Worm (Caenorhabditis elegans): ENCODE data around the gene bus-19.

DNA sequence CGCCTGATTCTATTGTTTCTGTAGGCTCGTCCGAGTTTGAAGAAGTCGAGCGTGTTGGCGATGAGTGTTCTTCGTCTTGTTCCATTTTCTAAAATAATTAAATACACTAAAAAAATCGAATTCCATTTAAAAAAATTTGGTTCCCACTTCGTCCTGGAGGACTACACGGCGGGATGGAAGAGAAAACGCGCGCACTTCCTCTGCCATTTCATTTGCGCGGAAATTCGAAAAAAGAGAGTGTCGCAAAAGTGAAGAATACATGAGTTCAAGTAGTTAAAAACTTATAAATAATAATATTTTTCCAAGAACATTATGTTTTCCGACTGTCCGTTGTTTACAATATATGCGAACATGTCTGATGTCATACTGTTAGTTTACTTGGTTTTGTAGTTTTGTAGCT, 1.9 kb upstream of the bus-19 start, which contains the start of gene T07F10.3:
- TF ChIP-seq hmg-4 (GFP tag; optimal IDR thresholded peaks at IDR 0.05) (peak; percentile 57), ama-1 (optimal IDR thresholded peaks at IDR 0.05) (no peak), flt-1 (GFP tag; IDR thresholded peaks at IDR 0.05) (peak; percentile 57), hnd-1 (tag; optimal IDR thresholded peaks at IDR 0.05) (peak; percentile 53), tbx-37 (GFP tag; conservative IDR thresholded peaks at IDR 0.05) (peak; percentile 96), ceh-13 (GFP tag; optimal IDR thresholded peaks at IDR 0.05) (no peak), tra-4 (tag; optimal IDR thresholded peaks at IDR 0.05) (no peak), pes-1 (GFP tag; IDR thresholded peaks at IDR 0.05) (no peak), B0310.2 (tag; optimal IDR thresholded peaks at IDR 0.05) (no peak), scrt-1 (GFP tag; IDR thresholded peaks at IDR 0.05) (no peak), tbx-11 (GFP tag; IDR thresholded peaks at IDR 0.05) (no peak)

Data from whole organism, early embryonic.